Worm (Caenorhabditis elegans) whole organism, L3 larva: ENCODE results near the gene F26F12.4.

Source experiments
- ZK546.5 ChIP-seq: sonication (generic microtip); optimal IDR thresholded peaks from 2 replicates; lab custom pipeline; 2017; ENCODE audit warnings: missing biosample characterization, missing genetic modification characterization
- egl-5 ChIP-seq: fragments of 150-350 bp; optimal IDR thresholded peaks from 2 replicates; lab custom pipeline; 2017; ENCODE audit warnings: missing biosample characterization, missing genetic modification reagents, missing genetic modification characterization, inconsistent platforms
- elt-2 ChIP-seq: sonication (generic microtip); optimal IDR thresholded peaks from 2 replicates; lab custom pipeline; 2016; ENCODE audit warnings: missing genetic modification reagents, mild to moderate bottlenecking, missing genetic modification characterization, missing compliant biosample characterization
- lin-15B ChIP-seq: fragments of 150-350 bp; optimal IDR thresholded peaks from 2 replicates; lab custom pipeline; 2014; ENCODE audit warnings: missing biosample characterization, missing genetic modification characterization
- nhr-11 ChIP-seq: fragments of 150-350 bp; optimal IDR thresholded peaks from 2 replicates; lab custom pipeline; 2014; ENCODE audit warnings: missing biosample characterization, missing genetic modification characterization
- nhr-12 ChIP-seq: fragments of 150-350 bp; optimal IDR thresholded peaks from 2 replicates; lab custom pipeline; 2014; ENCODE audit warnings: missing biosample characterization, missing genetic modification characterization
- nhr-76 ChIP-seq: fragments of 150-350 bp; sonication (generic microtip); optimal IDR thresholded peaks from 5 replicates; lab custom pipeline; 2014; ENCODE audit warnings: missing biosample characterization, missing genetic modification characterization
- snpc-4 ChIP-seq: fragments of 150-350 bp; optimal IDR thresholded peaks from 2 replicates; lab custom pipeline; 2014; ENCODE audit warnings: missing biosample characterization, missing genetic modification characterization
- unc-39 ChIP-seq: sonication (generic microtip); optimal IDR thresholded peaks from 4 replicates; lab custom pipeline; 2017; ENCODE audit warnings: missing biosample characterization, missing genetic modification characterization

ce11 chrV:5899940-5900339 is 30.8 kb upstream of the F26F12.4 start, which contains the start of gene srd-16:
- TF ChIP-seq nhr-76 (tag; lab: Kevin White, UChicago) (no peak), ZK546.5 (tag; lab: Kevin White, UChicago) (no peak), nhr-11 (tag; lab: Kevin White, UChicago) (no peak), lin-15B (tag; lab: Kevin White, UChicago) (no peak), nhr-12 (tag; lab: Kevin White, UChicago) (no peak), elt-2 (no peak), snpc-4 (tag; lab: Kevin White, UChicago) (no peak), unc-39 (tag; lab: Kevin White, UChicago) (no peak), egl-5 (tag; lab: Kevin White, UChicago) (no peak)
